Worm (Caenorhabditis elegans) whole organism, young adult: ENCODE results near the gene ttr-39.

ENCODE experiments used
- F22D6.2 ChIP-seq: sonication (generic microtip); optimal IDR thresholded peaks from 2 replicates; lab custom pipeline; 2016; ENCODE audit warnings: mild to moderate bottlenecking, missing genetic modification characterization, missing compliant biosample characterization
- F52B5.7 ChIP-seq: sonication (generic microtip); optimal IDR thresholded peaks from 2 replicates; lab custom pipeline; 2016; ENCODE audit warnings: mild to moderate bottlenecking, missing genetic modification characterization, missing compliant biosample characterization
- K12H6.12 ChIP-seq: fragments of 200-800 bp; sonication (Bioruptor generic); optimal IDR thresholded peaks from 2 replicates; lab custom pipeline; 2018; ENCODE audit warnings: mild to moderate bottlenecking, missing genetic modification characterization, missing compliant biosample characterization
- egl-18 ChIP-seq: fragments of 200-800 bp; sonication (Bioruptor generic); IDR thresholded peaks from 2 replicates; pipeline ENCODE4 v1.3.6; 2022; ENCODE audit warnings: missing genetic modification reagents, missing genetic modification characterization, missing compliant biosample characterization
- egl-44 ChIP-seq: fragments of 200-800 bp; sonication (Bioruptor generic); IDR thresholded peaks from 2 replicates; pipeline ENCODE4 v1.3.6; 2022; ENCODE audit warnings: missing genetic modification reagents, missing genetic modification characterization, missing compliant biosample characterization
- fkh-3 ChIP-seq: sonication (generic microtip); optimal IDR thresholded peaks from 2 replicates; lab custom pipeline; 2016; ENCODE audit warnings: mild to moderate bottlenecking, missing genetic modification characterization, missing compliant biosample characterization
- gei-17 ChIP-seq: fragments of 200-800 bp; sonication (Bioruptor generic); optimal IDR thresholded peaks from 2 replicates; lab custom pipeline; 2018; ENCODE audit warnings: mild to moderate bottlenecking, missing genetic modification characterization, missing compliant biosample characterization
- hrde-1 ChIP-seq: sonication (generic microtip); optimal IDR thresholded peaks from 2 replicates; lab custom pipeline; 2016; ENCODE audit warnings: missing genetic modification characterization, mild to moderate bottlenecking, missing compliant biosample characterization, moderate library complexity, missing genotype, missing genetic modification reagents, borderline replicate concordance
- hsf-1 ChIP-seq: fragments of 200-800 bp; sonication (Bioruptor generic); IDR thresholded peaks from 2 replicates; pipeline ENCODE4 v1.3.6; 2022; ENCODE audit warnings: missing genetic modification reagents, missing genetic modification characterization, missing compliant biosample characterization
- lin-35 ChIP-seq, 3 experiments: fragments of 150-350 bp in 2 of 3; sonication (generic microtip) in 1 of 3; optimal IDR thresholded peaks; 2 replicates each; lab custom pipeline; 2014 to 2018; ENCODE audit warnings: missing biosample characterization in 3 of 3, missing genetic modification characterization in 3 of 3, missing genetic modification reagents in 3 of 3
- mes-4 ChIP-seq: sonication (generic microtip); optimal IDR thresholded peaks from 2 replicates; lab custom pipeline; 2016; ENCODE audit warnings: missing genotype, missing genetic modification characterization, missing compliant biosample characterization
- pbrm-1 ChIP-seq: fragments of 200-800 bp; sonication (Bioruptor generic); IDR thresholded peaks from 2 replicates; pipeline ENCODE4 v1.3.6; 2022; ENCODE audit warnings: missing genetic modification reagents, missing genetic modification characterization, missing compliant biosample characterization
- rcor-1 ChIP-seq: fragments of 200-800 bp; sonication (Bioruptor generic); IDR thresholded peaks from 2 replicates; pipeline ENCODE4 v1.3.6; 2022; ENCODE audit warnings: missing genetic modification reagents, missing genetic modification characterization, missing compliant biosample characterization

DNA sequence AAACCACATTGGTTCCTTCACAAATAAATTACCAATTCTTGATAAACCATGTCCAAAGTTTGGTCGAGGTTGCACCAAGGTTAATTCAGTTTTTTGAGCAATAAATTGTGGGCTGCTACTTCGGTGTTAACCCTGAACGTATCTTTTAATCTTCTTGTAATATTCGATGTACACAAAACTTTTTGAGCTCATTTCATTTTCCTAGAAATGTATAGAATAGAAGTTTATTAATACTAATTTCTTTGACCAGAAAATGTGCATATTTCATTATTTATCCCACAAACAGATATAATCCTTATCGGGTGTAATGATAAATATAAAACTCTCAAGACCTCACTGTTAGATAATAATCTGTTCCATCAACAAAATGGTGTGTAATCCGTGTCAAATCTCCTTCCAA lies 25.7 kb downstream of the ttr-39 start:
- TF ChIP-seq mes-4: no peak
- no peak for TF ChIP-seq fkh-3 (tag; lab: Kevin White, UChicago)
- no peak for TF ChIP-seq lin-35 (GFP tag; optimal IDR thresholded peaks at IDR 0.05; lab: Kevin White, UChicago)
- no peak for TF ChIP-seq egl-44 (GFP tag; lab: Robert Waterston, UW)
- no peak for TF ChIP-seq F52B5.7
- TF ChIP-seq hrde-1 (tag; lab: Kevin White, UChicago): no peak
- no peak for TF ChIP-seq egl-18 (GFP tag; lab: Robert Waterston, UW)
- TF ChIP-seq K12H6.12: no peak
- no peak for TF ChIP-seq pbrm-1
- TF ChIP-seq gei-17 (GFP tag; lab: Kevin White, UChicago): no peak
- TF ChIP-seq F22D6.2 (tag; lab: Kevin White, UChicago): no peak
- no peak for TF ChIP-seq hsf-1 (GFP tag; lab: Robert Waterston, UW)
- TF ChIP-seq rcor-1: no peak
